Fruit fly (Drosophila melanogaster) whole organism, embryonic: ENCODE results near the gene CG32645.

Source experiments
- C15 ChIP-seq: fragments of 200-800 bp; sonication (Bioruptor generic); IDR thresholded peaks from 3 replicates; pipeline ENCODE4 v1.3.6; 2022; ENCODE audit warnings: missing biosample characterization, missing genetic modification characterization
- CG1024 ChIP-seq: fragments of 200-800 bp; sonication (Bioruptor generic); IDR thresholded peaks from 2 replicates; pipeline ENCODE4 v1.3.6; 2022; ENCODE audit warnings: missing biosample characterization, missing genetic modification characterization
- CG10543 ChIP-seq: fragments of 200-800 bp; sonication (Bioruptor generic); optimal IDR thresholded peaks from 3 replicates; lab custom pipeline; 2017; ENCODE audit warnings: missing biosample characterization, mild to moderate bottlenecking, missing genetic modification characterization, moderate library complexity
- CG10654 ChIP-seq: fragments of 200-800 bp; sonication (Bioruptor generic); optimal IDR thresholded peaks from 2 replicates; lab custom pipeline; 2016; ENCODE audit warnings: missing biosample characterization, missing genetic modification characterization
- CG11398 ChIP-seq: fragments of 200-800 bp; sonication (Bioruptor generic); optimal IDR thresholded peaks from 2 replicates; lab custom pipeline; 2016; ENCODE audit warnings: missing biosample characterization, missing genetic modification characterization
- CG13296 ChIP-seq: fragments of 200-800 bp; sonication (Bioruptor generic); optimal IDR thresholded peaks from 3 replicates; lab custom pipeline; 2018; ENCODE audit warnings: missing biosample characterization, mild to moderate bottlenecking, missing genetic modification characterization
- CG13424 ChIP-seq: fragments of 200-800 bp; sonication (Bioruptor generic); optimal IDR thresholded peaks from 2 replicates; lab custom pipeline; 2019; ENCODE audit warnings: missing biosample characterization, mild to moderate bottlenecking, missing genetic modification characterization, moderate library complexity
- CG14965 ChIP-seq: fragments of 200-800 bp; sonication (Bioruptor generic); optimal IDR thresholded peaks from 2 replicates; lab custom pipeline; 2016; ENCODE audit warnings: missing biosample characterization, missing genetic modification characterization, borderline replicate concordance
- CG15269 ChIP-seq: fragments of 200-800 bp; sonication (Bioruptor generic); optimal IDR thresholded peaks from 2 replicates; lab custom pipeline; 2018; ENCODE audit warnings: missing biosample characterization, mild to moderate bottlenecking, missing genetic modification characterization, moderate library complexity
- CG17328 ChIP-seq: fragments of 200-800 bp; sonication (Bioruptor generic); IDR thresholded peaks from 2 replicates; pipeline ENCODE4 v1.3.6; 2022; ENCODE audit warnings: missing biosample characterization, missing genetic modification characterization
- CG17612 ChIP-seq: fragments of 200-800 bp; sonication (Bioruptor generic); IDR thresholded peaks from 2 replicates; pipeline ENCODE4 v1.3.6; 2022; ENCODE audit warnings: missing biosample characterization, missing genetic modification characterization
- CG1792 ChIP-seq: fragments of 200-800 bp; sonication (Bioruptor generic); optimal IDR thresholded peaks from 2 replicates; lab custom pipeline; 2016; ENCODE audit warnings: missing biosample characterization, missing genetic modification characterization
- CG2116 ChIP-seq: fragments of 200-800 bp; sonication (Bioruptor generic); optimal IDR thresholded peaks from 3 replicates; lab custom pipeline; 2018; ENCODE audit warnings: missing biosample characterization, mild to moderate bottlenecking, missing genetic modification characterization
- CG30431 ChIP-seq: fragments of 200-800 bp; sonication (Bioruptor generic); optimal IDR thresholded peaks from 2 replicates; lab custom pipeline; 2017; ENCODE audit warnings: missing biosample characterization, missing genetic modification characterization
- CG3163 ChIP-seq: fragments of 200-800 bp; sonication (Bioruptor generic); optimal IDR thresholded peaks from 3 replicates; lab custom pipeline; 2016; ENCODE audit warnings: missing biosample characterization, missing genetic modification characterization
- CG3281 ChIP-seq: fragments of 200-800 bp; sonication (Bioruptor generic); optimal IDR thresholded peaks from 3 replicates; lab custom pipeline; 2017; ENCODE audit warnings: missing biosample characterization, mild to moderate bottlenecking, missing genetic modification characterization
- CG34376 ChIP-seq: fragments of 200-800 bp; sonication (Bioruptor generic); optimal IDR thresholded peaks from 2 replicates; lab custom pipeline; 2018; ENCODE audit warnings: missing biosample characterization, mild to moderate bottlenecking, missing genetic modification characterization
- CG6813 ChIP-seq: fragments of 200-800 bp; sonication (Bioruptor generic); optimal IDR thresholded peaks from 2 replicates; lab custom pipeline; 2017; ENCODE audit warnings: missing biosample characterization, missing genetic modification characterization, mild to moderate bottlenecking, moderate library complexity, missing genetic modification reagents
- CG8290 ChIP-seq, 3 experiments: fragments of 200-800 bp; sonication (Bioruptor generic); optimal IDR thresholded peaks; 2 replicates each; lab custom pipeline; 2016 to 2019; ENCODE audit warnings: missing biosample characterization in 3 of 3, missing genetic modification characterization in 3 of 3, mild to moderate bottlenecking in 2 of 3, moderate library complexity in 1 of 3
- CG9215 ChIP-seq: fragments of 200-800 bp; sonication (Bioruptor generic); IDR thresholded peaks from 2 replicates; pipeline ENCODE4 v1.3.6; 2022; ENCODE audit warnings: missing biosample characterization, missing genetic modification characterization
- Dad ChIP-seq: fragments of 200-800 bp; sonication (Bioruptor generic); optimal IDR thresholded peaks from 3 replicates; lab custom pipeline; 2016; ENCODE audit warnings: missing biosample characterization, missing genetic modification characterization
- Dip2 ChIP-seq: fragments of 200-800 bp; sonication (Bioruptor generic); IDR thresholded peaks from 2 replicates; pipeline ENCODE4 v1.3.6; 2022; ENCODE audit warnings: missing biosample characterization, missing genetic modification characterization
- E2f2 ChIP-seq: fragments of 200-800 bp; sonication (Bioruptor generic); IDR thresholded peaks from 2 replicates; pipeline ENCODE4 v1.3.6; 2022; ENCODE audit warnings: missing biosample characterization, missing genetic modification characterization
- HHEX ChIP-seq: fragments of 200-800 bp; sonication (Bioruptor generic); optimal IDR thresholded peaks from 3 replicates; lab custom pipeline; 2017; ENCODE audit warnings: missing biosample characterization, mild to moderate bottlenecking, missing genetic modification characterization, missing genetic modification reagents
- Hmr ChIP-seq: fragments of 200-800 bp; sonication (Bioruptor generic); optimal IDR thresholded peaks from 3 replicates; lab custom pipeline; 2017; ENCODE audit warnings: mild to moderate bottlenecking, missing biosample characterization, missing genetic modification reagents, missing genetic modification characterization
- Nf-YC ChIP-seq: fragments of 200-800 bp; optimal IDR thresholded peaks from 3 replicates; lab custom pipeline; 2019; ENCODE audit warnings: missing biosample characterization, mild to moderate bottlenecking, missing genetic modification characterization, moderate library complexity
- NfI ChIP-seq: fragments of 200-800 bp; sonication (Bioruptor generic); optimal IDR thresholded peaks from 3 replicates; lab custom pipeline; 2018; ENCODE audit warnings: missing biosample characterization, mild to moderate bottlenecking, missing genetic modification characterization, moderate library complexity
- YL-1 ChIP-seq: fragments of 200-800 bp; sonication (Bioruptor generic); optimal IDR thresholded peaks from 3 replicates; lab custom pipeline; 2017; ENCODE audit warnings: missing biosample characterization, mild to moderate bottlenecking, missing genetic modification characterization
- aop ChIP-seq: fragments of 200-800 bp; sonication (Bioruptor generic); IDR thresholded peaks from 2 replicates; pipeline ENCODE4 v1.3.6; 2022; ENCODE audit warnings: missing biosample characterization, missing genetic modification characterization
- ase ChIP-seq: fragments of 200-800 bp; sonication (Bioruptor generic); IDR thresholded peaks from 3 replicates; pipeline ENCODE4 v1.3.6; 2022; ENCODE audit warnings: missing biosample characterization, missing genetic modification characterization
- bigmax ChIP-seq: fragments of 200-800 bp; sonication (Bioruptor generic); optimal IDR thresholded peaks from 2 replicates; lab custom pipeline; 2018; ENCODE audit warnings: missing biosample characterization, mild to moderate bottlenecking, missing genetic modification characterization
- br ChIP-seq: fragments of >200 bp; optimal IDR thresholded peaks from 2 replicates; lab custom pipeline; 2017
- cad ChIP-seq: fragments of >200 bp; optimal IDR thresholded peaks from 2 replicates; lab custom pipeline; 2017; ENCODE audit warnings: missing biosample characterization, missing genetic modification characterization
- cas ChIP-seq: fragments of 200-800 bp; sonication (Bioruptor generic); IDR thresholded peaks from 2 replicates; pipeline ENCODE4 v1.3.6; 2022; ENCODE audit warnings: missing biosample characterization, missing genetic modification characterization
- cato ChIP-seq: fragments of 200-800 bp; sonication (Bioruptor generic); optimal IDR thresholded peaks from 2 replicates; lab custom pipeline; 2016; ENCODE audit warnings: missing biosample characterization, missing genetic modification characterization, borderline replicate concordance
- ewg ChIP-seq: fragments of 200-800 bp; sonication (Bioruptor generic); optimal IDR thresholded peaks from 3 replicates; lab custom pipeline; 2017; ENCODE audit warnings: mild to moderate bottlenecking, missing biosample characterization, missing genetic modification reagents, missing genetic modification characterization
- exex ChIP-seq: fragments of 200-800 bp; sonication (Bioruptor generic); optimal IDR thresholded peaks from 4 replicates; lab custom pipeline; 2018; ENCODE audit warnings: missing biosample characterization, mild to moderate bottlenecking, missing genetic modification characterization, moderate library complexity
- fd3F ChIP-seq: fragments of 200-800 bp; sonication (Bioruptor generic); optimal IDR thresholded peaks from 2 replicates; lab custom pipeline; 2018; ENCODE audit warnings: missing biosample characterization, mild to moderate bottlenecking, missing genetic modification characterization, moderate library complexity
- gem ChIP-seq: fragments of 200-800 bp; sonication (Bioruptor generic); optimal IDR thresholded peaks from 2 replicates; lab custom pipeline; 2019; ENCODE audit warnings: missing biosample characterization, mild to moderate bottlenecking, missing genetic modification characterization, moderate library complexity
- gro ChIP-seq: fragments of 200-800 bp; sonication (Bioruptor generic); optimal IDR thresholded peaks from 2 replicates; lab custom pipeline; 2016; ENCODE audit warnings: missing biosample characterization, missing genetic modification characterization
- ind ChIP-seq: fragments of 200-800 bp; sonication (Bioruptor generic); optimal IDR thresholded peaks from 3 replicates; lab custom pipeline; 2016; ENCODE audit warnings: missing biosample characterization, missing genetic modification characterization
- jumu ChIP-seq: fragments of 200-800 bp; sonication (Bioruptor generic); optimal IDR thresholded peaks from 3 replicates; lab custom pipeline; 2016; ENCODE audit warnings: missing biosample characterization, missing genetic modification characterization
- lab ChIP-seq: fragments of 200-800 bp; sonication (Bioruptor generic); optimal IDR thresholded peaks from 3 replicates; lab custom pipeline; 2017; ENCODE audit warnings: missing biosample characterization, missing genetic modification characterization, mild to moderate bottlenecking, moderate library complexity, missing genetic modification reagents
- nom ChIP-seq: fragments of 200-800 bp; sonication (Bioruptor generic); optimal IDR thresholded peaks from 2 replicates; lab custom pipeline; 2017; ENCODE audit warnings: missing biosample characterization, missing genetic modification characterization, mild to moderate bottlenecking, moderate library complexity, missing genetic modification reagents
- odd ChIP-seq: fragments of 200-800 bp; sonication (Bioruptor generic); optimal IDR thresholded peaks from 2 replicates; lab custom pipeline; 2017; ENCODE audit warnings: missing biosample characterization, mild to moderate bottlenecking, missing genetic modification characterization
- run ChIP-seq: fragments of 200-800 bp; sonication (Bioruptor generic); optimal IDR thresholded peaks from 3 replicates; lab custom pipeline; 2018; ENCODE audit warnings: missing biosample characterization, mild to moderate bottlenecking, missing genetic modification characterization
- seq ChIP-seq: fragments of 200-800 bp; sonication (Bioruptor generic); IDR thresholded peaks from 2 replicates; pipeline ENCODE4 v1.3.6; 2022; ENCODE audit warnings: missing biosample characterization, missing genetic modification characterization
- sim ChIP-seq: fragments of 200-800 bp; sonication (Bioruptor generic); IDR thresholded peaks from 2 replicates; pipeline ENCODE4 v1.3.6; 2022; ENCODE audit warnings: missing biosample characterization, missing genetic modification characterization
- sisA ChIP-seq: fragments of 200-800 bp; sonication (Bioruptor generic); IDR thresholded peaks from 2 replicates; pipeline ENCODE4 v1.3.6; 2022; ENCODE audit warnings: missing biosample characterization, missing genetic modification characterization
- slou ChIP-seq: fragments of 200-800 bp; sonication (Bioruptor generic); optimal IDR thresholded peaks from 3 replicates; lab custom pipeline; 2016; ENCODE audit warnings: missing biosample characterization, missing genetic modification characterization
- so ChIP-seq: fragments of 200-800 bp; sonication (Bioruptor generic); IDR thresholded peaks from 3 replicates; pipeline ENCODE4 v1.3.6; 2022; ENCODE audit warnings: missing biosample characterization, missing genetic modification characterization
- wek ChIP-seq: fragments of 200-800 bp; sonication (Bioruptor generic); optimal IDR thresholded peaks from 3 replicates; lab custom pipeline; 2018; ENCODE audit warnings: missing biosample characterization, mild to moderate bottlenecking, missing genetic modification characterization, moderate library complexity

CG32645 gene

DNA sequence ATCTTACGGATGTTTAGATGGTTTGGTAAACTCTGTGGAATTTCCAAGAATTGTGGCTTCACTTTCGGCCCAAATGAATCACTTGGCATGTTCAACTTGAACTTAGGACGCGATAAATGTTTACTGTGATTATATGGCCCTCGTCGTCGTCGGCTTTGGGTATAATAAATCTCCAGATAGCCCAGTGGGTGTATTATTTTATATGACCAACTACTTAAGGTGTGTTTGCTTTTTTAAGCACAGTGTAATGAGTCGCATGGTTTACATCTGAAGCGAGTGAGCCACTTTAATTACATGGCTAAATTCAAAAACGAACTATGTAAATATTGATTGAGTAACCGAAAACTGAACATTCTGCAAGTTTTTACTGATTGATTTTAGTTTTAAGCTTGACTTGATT lies 33.8 kb upstream of the CG32645 start (continued):
- no peak for TF ChIP-seq CG10543 (GFP tag; lab: Kevin White, UChicago)
- TF ChIP-seq cad (GFP tag; lab: Kevin White, UChicago): no peak
- TF ChIP-seq exex (tag; lab: Kevin White, UChicago): peak; percentile 13
- TF ChIP-seq br: no peak
- no peak for TF ChIP-seq jumu (GFP tag; lab: Kevin White, UChicago)
- no peak for TF ChIP-seq CG17328 (GFP tag; lab: Robert Waterston, UW)
- TF ChIP-seq ewg (GFP tag; lab: Kevin White, UChicago): no peak
- TF ChIP-seq CG9215 (GFP tag; lab: Robert Waterston, UW): no peak
- TF ChIP-seq C15 (GFP tag; lab: Robert Waterston, UW): no peak
- TF ChIP-seq sisA: no peak
- peak; percentile 34 for TF ChIP-seq CG3281 (GFP tag; lab: Kevin White, UChicago)
- TF ChIP-seq CG1792: no peak
- TF ChIP-seq gem (tag; lab: Kevin White, UChicago): peak; percentile 6
- no peak for TF ChIP-seq CG14965 (GFP tag; lab: Kevin White, UChicago)
- TF ChIP-seq Dip2: no peak
- TF ChIP-seq gro (GFP tag; lab: Kevin White, UChicago): peak; percentile 3
- TF ChIP-seq CG3163: no peak
- peak; percentile 18 for TF ChIP-seq HHEX (GFP tag; lab: Kevin White, UChicago)
- no peak for TF ChIP-seq CG17612
- TF ChIP-seq NfI (GFP tag; lab: Kevin White, UChicago): peak; percentile 2
- no peak for TF ChIP-seq slou (GFP tag; lab: Kevin White, UChicago)
- no peak for TF ChIP-seq cato (GFP tag; lab: Kevin White, UChicago)
- peak; percentile 22 for TF ChIP-seq CG6813 (GFP tag; lab: Kevin White, UChicago)
- TF ChIP-seq odd (GFP tag; lab: Kevin White, UChicago): peak; percentile 2
- no peak for TF ChIP-seq E2f2 (GFP tag; lab: Robert Waterston, UW)
- no peak for TF ChIP-seq cas (GFP tag; lab: Robert Waterston, UW)
- TF ChIP-seq CG8290 (GFP tag; optimal IDR thresholded peaks at IDR 0.05; lab: Kevin White, UChicago): no peak
- peak in 1 of 2 experiments; percentile 39 for TF ChIP-seq CG8290 (tag; optimal IDR thresholded peaks at IDR 0.05; lab: Kevin White, UChicago)
- no peak for TF ChIP-seq CG11398 (GFP tag; lab: Kevin White, UChicago)
- TF ChIP-seq CG13296: peak; percentile 38
- no peak for TF ChIP-seq bigmax (GFP tag; lab: Kevin White, UChicago)
- TF ChIP-seq ind (GFP tag; lab: Kevin White, UChicago): no peak
- TF ChIP-seq CG2116 (GFP tag; lab: Kevin White, UChicago): no peak
- peak; percentile 38 for TF ChIP-seq CG15269
- peak; percentile 18 for TF ChIP-seq Hmr (GFP tag; lab: Kevin White, UChicago)
- no peak for TF ChIP-seq sim (GFP tag; lab: Robert Waterston, UW)
- no peak for TF ChIP-seq run
- TF ChIP-seq ase (GFP tag; lab: Robert Waterston, UW): no peak
- peak; percentile 21 for TF ChIP-seq CG13424 (tag; lab: Kevin White, UChicago)
- peak; percentile 42 for TF ChIP-seq CG34376 (GFP tag; lab: Kevin White, UChicago)
- TF ChIP-seq CG30431: no peak
- no peak for TF ChIP-seq CG10654 (GFP tag; lab: Kevin White, UChicago)
- 0 out of 2 replicates have a peak, but pooled peaks have one; percentile 13 for TF ChIP-seq seq (GFP tag; lab: Robert Waterston, UW)
- TF ChIP-seq so (GFP tag; lab: Robert Waterston, UW): no peak
- no peak for TF ChIP-seq wek (GFP tag; lab: Kevin White, UChicago)
- no peak for TF ChIP-seq CG1024 (GFP tag; lab: Robert Waterston, UW)
- peak; percentile 23 for TF ChIP-seq Nf-YC (tag; lab: Kevin White, UChicago)
- TF ChIP-seq YL-1: no peak
- no peak for TF ChIP-seq Dad (GFP tag; lab: Kevin White, UChicago)
- peak; percentile 12 for TF ChIP-seq fd3F (GFP tag; lab: Kevin White, UChicago)
- peak; percentile 28 for TF ChIP-seq lab (GFP tag; lab: Kevin White, UChicago)
- no peak for TF ChIP-seq nom
- TF ChIP-seq aop: no peak
